Fruit fly (Drosophila melanogaster): ENCODE measurements around the gene Ddc.

DNA sequence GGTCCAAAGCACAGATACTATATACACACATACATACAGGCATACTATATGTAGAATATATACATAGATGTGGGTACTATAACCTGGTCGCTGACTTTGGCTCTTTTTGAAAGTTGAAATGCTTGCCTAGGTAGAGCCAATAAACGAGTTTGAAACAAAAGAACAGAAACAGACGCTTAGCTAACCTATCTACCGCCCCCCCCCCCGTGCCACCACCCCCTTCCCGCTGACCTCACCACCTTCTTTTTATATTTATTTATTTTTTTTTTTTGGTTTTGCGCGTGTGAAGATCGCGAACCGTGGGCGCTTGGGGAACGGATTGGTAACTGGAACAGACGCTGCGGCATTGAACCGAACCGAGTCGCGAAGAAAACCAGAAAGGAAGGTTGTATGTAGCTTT is 24.0 kb upstream of the Ddc start:
- TF ChIP-seq Dfd (GFP tag; optimal IDR thresholded peaks at IDR 0.05) (no peak), Hr83 (GFP tag; optimal IDR thresholded peaks at IDR 0.05; ENCODE audit: poor library complexity, severe bottlenecking) (no peak), Hnf4 (GFP tag; optimal IDR thresholded peaks at IDR 0.05) (no peak), pan (optimal IDR thresholded peaks at IDR 0.05) (peak; percentile 6), h (GFP tag; optimal IDR thresholded peaks at IDR 0.05) (no peak), OdsH (GFP tag; optimal IDR thresholded peaks at IDR 0.05) (no peak), Hr78 (GFP tag; optimal IDR thresholded peaks at IDR 0.05) (no peak), dsf (GFP tag; optimal IDR thresholded peaks at IDR 0.05; ENCODE audit: borderline replicate concordance) (no peak), woc (GFP tag; optimal IDR thresholded peaks at IDR 0.05) (no peak), CrebA (GFP tag; optimal IDR thresholded peaks at IDR 0.05; ENCODE audit: borderline replicate concordance) (no peak), Myc (optimal IDR thresholded peaks at IDR 0.05) (no peak), foxo (GFP tag; optimal IDR thresholded peaks at IDR 0.05) (no peak), GATAd (GFP tag; optimal IDR thresholded peaks at IDR 0.05) (no peak)

All from whole organism, wandering third instar larva.